Worm (Caenorhabditis elegans): ENCODE measurements around the gene prx-13.

Gene prx-13

ce11 chrII:7277925-7278324 is 26.1 kb upstream of the prx-13 start (continued):
- TF ChIP-seq ctbp-1 (GFP tag; IDR thresholded peaks at IDR 0.05), result no peak
- no peak for TF ChIP-seq F26F4.8 (GFP tag; conservative IDR thresholded peaks at IDR 0.05)
- TF ChIP-seq ceh-62 (tag; optimal IDR thresholded peaks at IDR 0.05), result no peak
- TF ChIP-seq tra-1 (GFP tag; IDR thresholded peaks at IDR 0.05), result no peak
- TF ChIP-seq mxl-2 (GFP tag; conservative IDR thresholded peaks at IDR 0.05), result no peak
- TF ChIP-seq hlh-30 (tag; optimal IDR thresholded peaks at IDR 0.05; ENCODE audit: insufficient read depth), result peak; percentile 38
- no peak for TF ChIP-seq nhr-41 (GFP tag; IDR thresholded peaks at IDR 0.05)
- TF ChIP-seq mxl-3 (GFP tag; optimal IDR thresholded peaks at IDR 0.05), result no peak
- no peak for TF ChIP-seq ceh-32 (tag; optimal IDR thresholded peaks at IDR 0.05; ENCODE audit: poor library complexity)
- no peak for TF ChIP-seq lin-15B (tag; optimal IDR thresholded peaks at IDR 0.05)
- no peak for TF ChIP-seq R02D3.7 (tag; optimal IDR thresholded peaks at IDR 0.05)
- peak in 1 of 2 experiments; percentile 23 for TF ChIP-seq mdl-1 (tag; optimal IDR thresholded peaks at IDR 0.05)
- TF ChIP-seq ZK337.2 (GFP tag; IDR thresholded peaks at IDR 0.05), result no peak

- TF ChIP-seq ztf-7 (tag; optimal IDR thresholded peaks at IDR 0.05), result peak; percentile 8
- TF ChIP-seq dmd-6 (GFP tag; IDR thresholded peaks at IDR 0.05), result peak; percentile 81
- no peak for TF ChIP-seq sdz-12 (GFP tag; optimal IDR thresholded peaks at IDR 0.05)
- no peak for TF ChIP-seq nhr-77 (tag; optimal IDR thresholded peaks at IDR 0.05)
- TF ChIP-seq set-16 (GFP tag; IDR thresholded peaks at IDR 0.05), result no peak
- no peak for TF ChIP-seq daf-16 (GFP tag; optimal IDR thresholded peaks at IDR 0.05)
- TF ChIP-seq daf-16 (tag; optimal IDR thresholded peaks at IDR 0.05), result peak; percentile 99
- TF ChIP-seq unc-62 (GFP tag; optimal IDR thresholded peaks at IDR 0.05 in 1 of 2), result peak in 1 of 2 experiments; percentile 31
- TF ChIP-seq unc-62 (tag; optimal IDR thresholded peaks at IDR 0.05), result no peak
- TF ChIP-seq nhr-48 (tag; optimal IDR thresholded peaks at IDR 0.05), result peak; percentile 83
- no peak for TF ChIP-seq Y105C5A.15 (GFP tag; IDR thresholded peaks at IDR 0.05)
- no peak for TF ChIP-seq F26F4.8 (GFP tag; conservative IDR thresholded peaks at IDR 0.05)
- no peak for TF ChIP-seq ceh-44 (GFP tag; IDR thresholded peaks at IDR 0.05)
- TF ChIP-seq pqm-1 (tag; optimal IDR thresholded peaks at IDR 0.05), result peak; percentile 9
- peak; percentile 84 for TF ChIP-seq nhr-102 (tag; optimal IDR thresholded peaks at IDR 0.05)
- no peak for TF ChIP-seq vab-7 (GFP tag; IDR thresholded peaks at IDR 0.05)
- no peak for TF ChIP-seq dmd-8 (GFP tag; IDR thresholded peaks at IDR 0.05)
- TF ChIP-seq egl-27 (tag; optimal IDR thresholded peaks at IDR 0.05), result no peak
- TF ChIP-seq F10B5.3 (tag; optimal IDR thresholded peaks at IDR 0.05), result no peak
- TF ChIP-seq lin-39 (tag; optimal IDR thresholded peaks at IDR 0.05), result no peak
- TF ChIP-seq mxl-3 (GFP tag; optimal IDR thresholded peaks at IDR 0.05), result peak; percentile 14
- TF ChIP-seq snpc-1.2 (GFP tag; IDR thresholded peaks at IDR 0.05), result no peak
- TF ChIP-seq dmd-9 (GFP tag; IDR thresholded peaks at IDR 0.05), result no peak
- TF ChIP-seq zip-2 (tag; optimal IDR thresholded peaks at IDR 0.05), result no peak
- TF ChIP-seq nhr-41 (GFP tag; IDR thresholded peaks at IDR 0.05), result no peak
- no peak for TF ChIP-seq hmg-1.1 (GFP tag; IDR thresholded peaks at IDR 0.05)
- peak in 1 of 2 experiments; percentile 11 for TF ChIP-seq lsy-2 (tag; optimal IDR thresholded peaks at IDR 0.05)
- no peak for TF ChIP-seq nhr-237 (tag; optimal IDR thresholded peaks at IDR 0.05)
- TF ChIP-seq hlh-11 (tag; optimal IDR thresholded peaks at IDR 0.05), result peak; percentile 80
- no peak for TF ChIP-seq ceh-28 (tag; optimal IDR thresholded peaks at IDR 0.05)
- no peak for TF ChIP-seq lin-15B (tag; optimal IDR thresholded peaks at IDR 0.05)
- peak in 1 of 2 experiments; percentile 21 for TF ChIP-seq mdl-1 (tag; optimal IDR thresholded peaks at IDR 0.05)
- no peak for TF ChIP-seq F44E2.7 (GFP tag; IDR thresholded peaks at IDR 0.05)
- TF ChIP-seq ceh-62 (tag; optimal IDR thresholded peaks at IDR 0.05), result no peak
- TF ChIP-seq php-3 (GFP tag; IDR thresholded peaks at IDR 0.05), result peak; percentile 92
- TF ChIP-seq gei-8 (GFP tag; optimal IDR thresholded peaks at IDR 0.05), result no peak
- TF ChIP-seq lin-1 (GFP tag; IDR thresholded peaks at IDR 0.05), result no peak
- no peak for TF ChIP-seq zip-11 (GFP tag; IDR thresholded peaks at IDR 0.05)
- no peak for TF ChIP-seq zfp-2 (tag; optimal IDR thresholded peaks at IDR 0.05)
- no peak for TF ChIP-seq aly-2 (tag; optimal IDR thresholded peaks at IDR 0.05)
- TF ChIP-seq nhr-28 (tag; optimal IDR thresholded peaks at IDR 0.05), result peak; percentile 74
- no peak for TF ChIP-seq arid-1 (GFP tag; conservative IDR thresholded peaks at IDR 0.05)
- no peak for TF ChIP-seq ama-1 (optimal IDR thresholded peaks at IDR 0.05)
- no peak for TF ChIP-seq lin-29 (GFP tag; IDR thresholded peaks at IDR 0.05)
- TF ChIP-seq tra-1 (GFP tag; IDR thresholded peaks at IDR 0.05), result peak; percentile 13; the same call in 1 of the 2 replicates
These were observed 25.4 kb upstream of the prx-13 start for ce11 chrII:7277257-7277656.
